Fruit fly (Drosophila melanogaster) whole organism, embryonic: Measurements from ENCODE around the gene CG2129.

Source experiments
- BtbVII ChIP-seq: fragments of 200-800 bp; sonication (Bioruptor generic); optimal IDR thresholded peaks from 3 replicates; lab custom pipeline; 2017; ENCODE audit warnings: missing biosample characterization, mild to moderate bottlenecking, missing genetic modification characterization
- CG10321 ChIP-seq: fragments of 200-800 bp; sonication (Bioruptor generic); IDR thresholded peaks from 2 replicates; pipeline ENCODE4 v1.3.6; 2022; ENCODE audit warnings: missing biosample characterization, missing genetic modification characterization
- CG11093 ChIP-seq: fragments of 200-800 bp; sonication (Bioruptor generic); IDR thresholded peaks from 3 replicates; pipeline ENCODE4 v1.3.6; 2022; ENCODE audit warnings: missing biosample characterization, missing genetic modification characterization
- CG11247 ChIP-seq: fragments of 200-800 bp; sonication (Bioruptor generic); IDR thresholded peaks from 2 replicates; pipeline ENCODE4 v1.3.6; 2022; ENCODE audit warnings: missing biosample characterization, missing genetic modification characterization
- CG11723 ChIP-seq: fragments of 200-800 bp; sonication (Bioruptor generic); optimal IDR thresholded peaks from 2 replicates; lab custom pipeline; 2017; ENCODE audit warnings: missing biosample characterization, mild to moderate bottlenecking, missing genetic modification characterization
- CG12942 ChIP-seq: fragments of 200-800 bp; sonication (Bioruptor generic); optimal IDR thresholded peaks from 3 replicates; lab custom pipeline; 2016; ENCODE audit warnings: missing biosample characterization, missing genetic modification characterization
- CG13123 ChIP-seq: fragments of 200-800 bp; sonication (Bioruptor generic); optimal IDR thresholded peaks from 2 replicates; lab custom pipeline; 2016; ENCODE audit warnings: missing biosample characterization, missing genetic modification characterization
- CG13624 ChIP-seq: fragments of 200-800 bp; sonication (Bioruptor generic); optimal IDR thresholded peaks from 2 replicates; lab custom pipeline; 2016; ENCODE audit warnings: missing biosample characterization, missing genetic modification characterization
- CG15514 ChIP-seq: fragments of 200-800 bp; sonication (Bioruptor generic); optimal IDR thresholded peaks from 3 replicates; lab custom pipeline; 2017; ENCODE audit warnings: missing biosample characterization, missing genetic modification characterization, mild to moderate bottlenecking, moderate library complexity, missing genetic modification reagents
- CG16813 ChIP-seq: fragments of 200-800 bp; sonication (Bioruptor generic); IDR thresholded peaks from 3 replicates; pipeline ENCODE4 v1.3.6; 2022; ENCODE audit warnings: missing biosample characterization, missing genetic modification characterization; ENCODE audit not compliant: partially characterized antibody
- CG17359 ChIP-seq: fragments of 200-800 bp; sonication (Bioruptor generic); optimal IDR thresholded peaks from 3 replicates; lab custom pipeline; 2018; ENCODE audit warnings: missing biosample characterization, mild to moderate bottlenecking, missing genetic modification characterization, moderate library complexity
- CG17612 ChIP-seq: fragments of 200-800 bp; sonication (Bioruptor generic); IDR thresholded peaks from 2 replicates; pipeline ENCODE4 v1.3.6; 2022; ENCODE audit warnings: missing biosample characterization, missing genetic modification characterization
- CG18599 ChIP-seq: fragments of 200-800 bp; sonication (Bioruptor generic); optimal IDR thresholded peaks from 3 replicates; lab custom pipeline; 2017; ENCODE audit warnings: missing biosample characterization, missing genetic modification characterization, mild to moderate bottlenecking, moderate library complexity, missing genetic modification reagents
- CG2199 ChIP-seq: fragments of 200-800 bp; sonication (Bioruptor generic); IDR thresholded peaks from 3 replicates; pipeline ENCODE4 v1.3.6; 2022; ENCODE audit warnings: missing biosample characterization, missing genetic modification characterization
- CG2678 ChIP-seq: fragments of 200-800 bp; sonication (Bioruptor generic); optimal IDR thresholded peaks from 3 replicates; lab custom pipeline; 2019; ENCODE audit warnings: missing biosample characterization, mild to moderate bottlenecking, missing genetic modification characterization, moderate library complexity
- CG30020 ChIP-seq: fragments of 200-800 bp; optimal IDR thresholded peaks from 2 replicates; lab custom pipeline; 2019; ENCODE audit warnings: missing biosample characterization, mild to moderate bottlenecking, missing genetic modification characterization, moderate library complexity
- CG31224 ChIP-seq: fragments of 200-800 bp; sonication (Bioruptor generic); IDR thresholded peaks from 2 replicates; pipeline ENCODE4 v1.3.6; 2022; ENCODE audit warnings: missing biosample characterization, missing genetic modification characterization
- CG3163 ChIP-seq: fragments of 200-800 bp; sonication (Bioruptor generic); optimal IDR thresholded peaks from 3 replicates; lab custom pipeline; 2016; ENCODE audit warnings: missing biosample characterization, missing genetic modification characterization
- CG32767 ChIP-seq: fragments of 200-800 bp; sonication (Bioruptor generic); IDR thresholded peaks from 2 replicates; pipeline ENCODE4 v1.3.6; 2022; ENCODE audit warnings: missing biosample characterization, missing genetic modification characterization
- CG3281 ChIP-seq: fragments of 200-800 bp; sonication (Bioruptor generic); optimal IDR thresholded peaks from 3 replicates; lab custom pipeline; 2017; ENCODE audit warnings: missing biosample characterization, mild to moderate bottlenecking, missing genetic modification characterization
- CG4404 ChIP-seq: fragments of 200-800 bp; sonication (Bioruptor generic); IDR thresholded peaks from 2 replicates; pipeline ENCODE4 v1.3.6; 2022; ENCODE audit warnings: missing biosample characterization, missing genetic modification characterization
- CG5180 ChIP-seq: fragments of 200-800 bp; sonication (Bioruptor generic); optimal IDR thresholded peaks from 3 replicates; lab custom pipeline; 2017; ENCODE audit warnings: missing biosample characterization, missing genetic modification characterization, mild to moderate bottlenecking, moderate library complexity, missing genetic modification reagents
- CG6765 ChIP-seq: fragments of 200-800 bp; sonication (Bioruptor generic); optimal IDR thresholded peaks from 3 replicates; lab custom pipeline; 2017; ENCODE audit warnings: missing biosample characterization, mild to moderate bottlenecking, missing genetic modification characterization
- CG6854 ChIP-seq: fragments of 200-800 bp; sonication (Bioruptor generic); optimal IDR thresholded peaks from 3 replicates; lab custom pipeline; 2017; ENCODE audit warnings: missing biosample characterization, mild to moderate bottlenecking, missing genetic modification characterization
- CG9215 ChIP-seq: fragments of 200-800 bp; sonication (Bioruptor generic); IDR thresholded peaks from 2 replicates; pipeline ENCODE4 v1.3.6; 2022; ENCODE audit warnings: missing biosample characterization, missing genetic modification characterization
- D19A ChIP-seq: fragments of 200-800 bp; optimal IDR thresholded peaks from 3 replicates; lab custom pipeline; 2019; ENCODE audit warnings: missing biosample characterization, mild to moderate bottlenecking, missing genetic modification characterization, moderate library complexity
- E2f2 ChIP-seq: fragments of 200-800 bp; sonication (Bioruptor generic); IDR thresholded peaks from 2 replicates; pipeline ENCODE4 v1.3.6; 2022; ENCODE audit warnings: missing biosample characterization, missing genetic modification characterization
- Eip74EF ChIP-seq, 2 experiments: fragments of 200-800 bp in 1 of 2; fragments of >200 bp in 1 of 2; sonication (Bioruptor generic) in 1 of 2; optimal IDR thresholded peaks; 2 replicates each; lab custom pipeline; 2017 to 2019; ENCODE audit warnings: missing biosample characterization in 2 of 2, missing genetic modification characterization in 2 of 2, mild to moderate bottlenecking in 1 of 2, moderate library complexity in 1 of 2
- Hand ChIP-seq: fragments of 200-800 bp; sonication (Bioruptor generic); optimal IDR thresholded peaks from 2 replicates; lab custom pipeline; 2017; ENCODE audit warnings: mild to moderate bottlenecking, missing biosample characterization, missing genetic modification reagents, missing genetic modification characterization
- Lim3 ChIP-seq: fragments of 200-800 bp; sonication (Bioruptor generic); IDR thresholded peaks from 2 replicates; pipeline ENCODE4 v1.3.6; 2022; ENCODE audit warnings: missing biosample characterization, missing genetic modification characterization
- NC2β ChIP-seq: fragments of 200-800 bp; sonication (Bioruptor generic); optimal IDR thresholded peaks from 2 replicates; lab custom pipeline; 2016; ENCODE audit warnings: missing biosample characterization, missing genetic modification characterization
- Vsx1 ChIP-seq: fragments of 200-800 bp; sonication (Bioruptor generic); optimal IDR thresholded peaks from 2 replicates; lab custom pipeline; 2017; ENCODE audit warnings: missing biosample characterization, mild to moderate bottlenecking, missing genetic modification characterization, missing genetic modification reagents
- Xbp1 ChIP-seq: fragments of 200-800 bp; sonication (Bioruptor generic); optimal IDR thresholded peaks from 3 replicates; lab custom pipeline; 2016; ENCODE audit warnings: missing biosample characterization, mild to moderate bottlenecking, missing genetic modification characterization
- Xrp1 ChIP-seq: fragments of 200-800 bp; sonication (Bioruptor generic); IDR thresholded peaks from 2 replicates; pipeline ENCODE4 v1.3.6; 2022; ENCODE audit warnings: missing biosample characterization, missing genetic modification characterization
- bsh ChIP-seq, 2 experiments: fragments of 200-800 bp; sonication (Bioruptor generic); optimal IDR thresholded peaks; 2 replicates each; lab custom pipeline; 2017 to 2018; ENCODE audit warnings: mild to moderate bottlenecking in 2 of 2, missing biosample characterization in 2 of 2, missing genetic modification characterization in 2 of 2, moderate library complexity in 1 of 2
- chif ChIP-seq, 2 experiments: fragments of 200-800 bp; sonication (Bioruptor generic); optimal IDR thresholded peaks; 3 replicates each; lab custom pipeline; 2016; ENCODE audit warnings: missing biosample characterization in 2 of 2, missing genetic modification characterization in 2 of 2
- fru ChIP-seq: fragments of >200 bp; optimal IDR thresholded peaks from 2 replicates; lab custom pipeline; 2017
- gcm2 ChIP-seq: fragments of 200-800 bp; sonication (Bioruptor generic); optimal IDR thresholded peaks from 2 replicates; lab custom pipeline; 2016; ENCODE audit warnings: missing biosample characterization, missing genetic modification characterization
- gem ChIP-seq: fragments of 200-800 bp; sonication (Bioruptor generic); optimal IDR thresholded peaks from 2 replicates; lab custom pipeline; 2019; ENCODE audit warnings: missing biosample characterization, mild to moderate bottlenecking, missing genetic modification characterization, moderate library complexity
- gsb ChIP-seq: fragments of 200-800 bp; sonication (Bioruptor generic); IDR thresholded peaks from 2 replicates; pipeline ENCODE4 v1.3.6; 2022; ENCODE audit warnings: missing biosample characterization, missing genetic modification characterization
- gt ChIP-seq: fragments of 200-800 bp; sonication (Bioruptor generic); IDR thresholded peaks from 2 replicates; pipeline ENCODE4 v1.3.6; 2022; ENCODE audit warnings: missing biosample characterization, missing genetic modification characterization
- inv ChIP-seq: fragments of 200-800 bp; sonication (Bioruptor generic); IDR thresholded peaks from 2 replicates; pipeline ENCODE4 v1.3.6; 2022; ENCODE audit warnings: missing biosample characterization, missing genetic modification characterization; ENCODE audit not compliant: partially characterized antibody
- jumu ChIP-seq: fragments of 200-800 bp; sonication (Bioruptor generic); optimal IDR thresholded peaks from 3 replicates; lab custom pipeline; 2016; ENCODE audit warnings: missing biosample characterization, missing genetic modification characterization
- lilli ChIP-seq: fragments of 200-800 bp; sonication (Bioruptor generic); optimal IDR thresholded peaks from 3 replicates; lab custom pipeline; 2016; ENCODE audit warnings: missing biosample characterization, missing genetic modification characterization
- mam ChIP-seq: fragments of 200-800 bp; sonication (Bioruptor generic); optimal IDR thresholded peaks from 3 replicates; lab custom pipeline; 2016; ENCODE audit warnings: missing biosample characterization, missing genetic modification characterization
- pnt ChIP-seq: fragments of 200-800 bp; sonication (Bioruptor generic); optimal IDR thresholded peaks from 3 replicates; lab custom pipeline; 2016; ENCODE audit warnings: missing biosample characterization, missing genetic modification characterization
- stwl ChIP-seq: fragments of 200-800 bp; sonication (Bioruptor generic); optimal IDR thresholded peaks from 3 replicates; lab custom pipeline; 2018; ENCODE audit warnings: missing biosample characterization, mild to moderate bottlenecking, missing genetic modification characterization, moderate library complexity
- tin ChIP-seq: fragments of 200-800 bp; sonication (Bioruptor generic); optimal IDR thresholded peaks from 3 replicates; lab custom pipeline; 2016; ENCODE audit warnings: missing biosample characterization, missing genetic modification characterization
- zf30C ChIP-seq: fragments of 200-800 bp; sonication (Bioruptor generic); optimal IDR thresholded peaks from 3 replicates; lab custom pipeline; 2018; ENCODE audit warnings: missing biosample characterization, mild to moderate bottlenecking, missing genetic modification characterization

Gene CG2129

DNA sequence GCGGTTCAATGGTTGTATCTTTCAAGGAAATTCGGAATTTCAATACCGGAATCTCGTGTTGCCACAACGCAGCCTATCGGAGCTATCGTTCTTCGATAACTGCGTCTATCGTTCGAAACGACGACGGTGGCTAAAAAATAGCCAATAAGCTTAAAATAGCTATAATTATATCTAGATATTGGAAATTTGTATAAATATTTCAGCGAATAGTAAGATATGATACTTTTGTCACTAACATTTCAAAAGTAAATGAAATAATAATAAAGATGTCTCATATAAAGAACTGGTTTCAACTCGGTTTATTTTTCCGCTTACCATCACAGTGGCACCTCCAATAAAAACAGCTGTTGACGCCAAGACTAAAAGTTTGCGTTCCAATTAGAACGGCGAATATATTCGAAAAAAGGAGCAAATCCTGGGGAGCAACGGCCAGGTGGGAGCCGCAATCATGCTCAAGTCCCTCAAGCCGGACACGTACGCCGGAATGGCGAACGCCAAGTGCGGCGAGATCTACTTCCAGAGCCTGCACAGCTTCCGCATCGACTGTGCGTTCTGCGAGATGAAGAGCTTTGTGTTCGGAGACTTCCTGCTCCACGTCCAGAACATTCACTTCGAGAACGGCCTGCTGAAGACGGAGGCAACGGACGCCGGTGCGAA lies at the start of gene CG2129, which contains the start of gene alpha-PheRS (continued):
- no peak for TF ChIP-seq Hand (GFP tag; lab: Kevin White, UChicago)
- no peak for TF ChIP-seq CG13624 (GFP tag; lab: Kevin White, UChicago)
- TF ChIP-seq mam (GFP tag; lab: Kevin White, UChicago), result no peak
- no peak for TF ChIP-seq zf30C (GFP tag; lab: Kevin White, UChicago)
- no peak for TF ChIP-seq CG32767 (GFP tag; lab: Robert Waterston, UW)
- no peak for TF ChIP-seq CG13123
- peak; percentile 29 for TF ChIP-seq tin (GFP tag; lab: Kevin White, UChicago)
- no peak for TF ChIP-seq CG17359 (tag; lab: Kevin White, UChicago)
- peak; percentile 25 for TF ChIP-seq stwl (tag; lab: Kevin White, UChicago)
- no peak for TF ChIP-seq BtbVII
- no peak for TF ChIP-seq jumu (GFP tag; lab: Kevin White, UChicago)
- peak in 1 of 2 experiments; percentile 15 for TF ChIP-seq Eip74EF (GFP tag; optimal IDR thresholded peaks at IDR 0.05; lab: Kevin White, UChicago)
- 0 out of 3 replicates have a peak, but pooled peaks have one; percentile 33 for TF ChIP-seq CG16813 (GFP tag; lab: Robert Waterston, UW)
- TF ChIP-seq CG12942 (GFP tag; lab: Kevin White, UChicago), result no peak
- no peak for TF ChIP-seq CG6854 (GFP tag; lab: Kevin White, UChicago)
- TF ChIP-seq CG9215, result no peak
- no peak for TF ChIP-seq CG4404 (GFP tag; lab: Robert Waterston, UW)
- TF ChIP-seq gt (GFP tag; lab: Robert Waterston, UW), result no peak
- no peak for TF ChIP-seq gcm2
- peak; percentile 26; the same call in 1 of the 2 replicates for TF ChIP-seq Xrp1 (GFP tag; lab: Robert Waterston, UW)
- no peak for TF ChIP-seq CG10321
- no peak for TF ChIP-seq fru
- no peak for TF ChIP-seq CG2678 (tag; lab: Kevin White, UChicago)
- peak; percentile 96 for TF ChIP-seq CG15514 (GFP tag; lab: Kevin White, UChicago)
- TF ChIP-seq Vsx1, result no peak
- no peak for TF ChIP-seq CG11093 (GFP tag; lab: Robert Waterston, UW)
- no peak for TF ChIP-seq CG11247 (GFP tag; lab: Robert Waterston, UW)
- no peak for TF ChIP-seq CG31224 (GFP tag; lab: Robert Waterston, UW)
- TF ChIP-seq CG5180 (GFP tag; lab: Kevin White, UChicago), result no peak
- TF ChIP-seq CG3163 (GFP tag; lab: Kevin White, UChicago), result no peak
- peak; percentile 15 for TF ChIP-seq CG30020 (tag; lab: Kevin White, UChicago)
- TF ChIP-seq CG6765 (GFP tag; lab: Kevin White, UChicago), result no peak
- no peak for TF ChIP-seq CG11723 (GFP tag; lab: Kevin White, UChicago)
- TF ChIP-seq inv (GFP tag; lab: Robert Waterston, UW), result no peak
- TF ChIP-seq E2f2, result peak; percentile 24; the same call in 1 of the 2 replicates
- TF ChIP-seq pnt (GFP tag; lab: Kevin White, UChicago), result no peak
- TF ChIP-seq, all 482 proteins: peak for 98

DNA sequence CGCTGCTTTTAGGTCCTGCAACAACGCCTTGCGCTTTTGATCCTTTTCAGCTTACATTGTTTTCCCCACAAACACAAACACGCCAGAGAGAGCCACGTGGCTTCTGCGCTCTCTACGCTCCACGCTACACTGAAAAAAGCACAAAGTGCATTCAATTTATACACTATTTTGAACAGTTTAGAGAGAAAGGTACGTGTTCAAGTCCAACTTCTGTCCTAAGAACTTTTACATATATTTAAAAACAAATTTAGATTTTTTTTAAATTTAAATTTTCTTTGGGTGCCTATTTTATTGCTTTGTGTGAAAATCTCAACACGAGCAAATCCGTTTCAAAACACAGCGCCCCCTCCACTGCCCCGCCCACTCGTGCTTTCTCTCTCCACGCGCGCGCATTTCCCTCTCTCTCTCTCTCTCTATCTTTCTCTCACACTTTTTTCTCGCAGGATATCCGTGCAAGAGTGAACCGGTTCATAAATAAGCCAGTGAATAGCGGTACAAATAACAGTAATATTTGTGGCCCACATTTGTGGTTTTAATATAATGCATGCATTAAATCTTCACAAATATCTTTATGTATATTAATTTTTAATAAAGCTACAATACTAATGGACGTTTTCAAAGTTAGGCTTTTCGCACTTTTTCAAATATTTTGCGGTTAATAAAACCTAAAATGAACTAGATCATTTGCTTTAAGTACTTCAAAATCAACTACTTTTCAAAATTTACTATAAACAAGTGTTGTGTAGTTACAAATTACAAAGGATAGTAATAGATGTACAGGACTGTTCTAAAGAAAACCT lies 45.4 kb upstream of the CG2129 start:
- TF ChIP-seq gsb (GFP tag; lab: Robert Waterston, UW) (peak; percentile 78), CG3281 (GFP tag; lab: Kevin White, UChicago) (peak; percentile 85), CG17612 (peak; percentile 68), Xbp1 (GFP tag; lab: Kevin White, UChicago) (peak; percentile 87), gem (peak; percentile 89), Lim3 (no peak), CG2199 (GFP tag; lab: Robert Waterston, UW) (peak; percentile 90), CG18599 (GFP tag; lab: Kevin White, UChicago) (peak; percentile 95), CG9215 (peak; percentile 67), lilli (GFP tag; lab: Kevin White, UChicago) (peak; percentile 79), NC2β (GFP tag; lab: Kevin White, UChicago) (peak; percentile 19), bsh (GFP tag; optimal IDR thresholded peaks at IDR 0.05; lab: Kevin White, UChicago) (peak; percentile 62 to 90), chif (GFP tag; optimal IDR thresholded peaks at IDR 0.05; lab: Kevin White, UChicago) (peak in 1 of 2 experiments; percentile 54), D19A (tag; lab: Kevin White, UChicago) (peak; percentile 77)
